Fruit fly (Drosophila melanogaster) whole organism, prepupa: Measurements from ENCODE around the gene CG5910.
A peak's percentile ranks its signal among the peaks of the same experiment; 100 is the strongest.
"Not testable (repeated sequence)": the region's sequence is repeated elsewhere in the genome, so short reads cannot be mapped to it uniquely, and the experiment has no call there.

Experiments
- CG10631 ChIP-seq: fragments of 200-800 bp; sonication (Bioruptor generic); optimal IDR thresholded peaks from 2 replicates; lab custom pipeline; 2016; ENCODE audit warnings: missing biosample characterization, missing genetic modification characterization
- CG10669 ChIP-seq: fragments of 200-800 bp; sonication (Bioruptor generic); optimal IDR thresholded peaks from 3 replicates; lab custom pipeline; 2018; ENCODE audit warnings: missing biosample characterization, mild to moderate bottlenecking, missing genetic modification characterization, moderate library complexity
- CG11294 ChIP-seq: fragments of 200-800 bp; sonication (Bioruptor generic); IDR thresholded peaks from 2 replicates; pipeline ENCODE4 v1.3.6; 2022; ENCODE audit warnings: missing biosample characterization, missing genetic modification characterization
- CG11762 ChIP-seq: fragments of 200-800 bp; sonication (Bioruptor generic); optimal IDR thresholded peaks from 3 replicates; lab custom pipeline; 2016; ENCODE audit warnings: missing biosample characterization, missing genetic modification characterization; ENCODE audit not compliant: insufficient read depth
- CG15336 ChIP-seq: fragments of 200-800 bp; sonication (Bioruptor generic); IDR thresholded peaks from 2 replicates; pipeline ENCODE4 v1.3.6; 2022; ENCODE audit warnings: missing biosample characterization, missing genetic modification characterization
- CG1621 ChIP-seq: fragments of 200-800 bp; sonication (Bioruptor generic); optimal IDR thresholded peaks from 3 replicates; lab custom pipeline; 2018; ENCODE audit warnings: missing biosample characterization, mild to moderate bottlenecking, missing genetic modification characterization
- CG34406 ChIP-seq: fragments of 200-800 bp; sonication (Bioruptor generic); optimal IDR thresholded peaks from 3 replicates; lab custom pipeline; 2016; ENCODE audit warnings: missing biosample characterization, missing genetic modification characterization
- CG6163 ChIP-seq: fragments of 200-800 bp; sonication (Bioruptor generic); IDR thresholded peaks from 3 replicates; pipeline ENCODE4 v1.3.6; 2022; ENCODE audit warnings: missing biosample characterization, missing genetic modification characterization
- CG6808 ChIP-seq: fragments of 200-800 bp; sonication (Bioruptor generic); optimal IDR thresholded peaks from 3 replicates; lab custom pipeline; 2017; ENCODE audit warnings: missing biosample characterization, missing genetic modification characterization, mild to moderate bottlenecking, moderate library complexity, missing genetic modification reagents
- CG6854 ChIP-seq: fragments of 200-800 bp; sonication (Bioruptor generic); optimal IDR thresholded peaks from 2 replicates; lab custom pipeline; 2017; ENCODE audit warnings: missing biosample characterization, mild to moderate bottlenecking, missing genetic modification characterization
- CG8119 ChIP-seq: fragments of 200-800 bp; sonication (Bioruptor generic); IDR thresholded peaks from 3 replicates; pipeline ENCODE4 v1.3.6; 2022; ENCODE audit warnings: missing biosample characterization, missing genetic modification characterization
- CG8319 ChIP-seq: fragments of 200-800 bp; sonication (Bioruptor generic); optimal IDR thresholded peaks from 3 replicates; lab custom pipeline; 2016; ENCODE audit warnings: missing biosample characterization, missing genetic modification characterization
- CG9139 ChIP-seq: fragments of 200-800 bp; sonication (Bioruptor generic); optimal IDR thresholded peaks from 3 replicates; lab custom pipeline; 2017; ENCODE audit warnings: missing biosample characterization, mild to moderate bottlenecking, missing genetic modification characterization
- Eip78C ChIP-seq: fragments of 200-800 bp; sonication (Bioruptor generic); peaks from one replicate; lab custom pipeline; 2016; ENCODE audit warnings: missing biosample characterization, missing genetic modification characterization
- Eip93F ChIP-seq: fragments of 200-800 bp; sonication (Bioruptor generic); optimal IDR thresholded peaks from 2 replicates; lab custom pipeline; 2016; ENCODE audit warnings: missing biosample characterization, mild to moderate bottlenecking, missing genetic modification characterization
- Hr38 ChIP-seq: sonication (Bioruptor generic); optimal IDR thresholded peaks from 2 replicates; lab custom pipeline; 2016; ENCODE audit warnings: missing biosample characterization, missing genetic modification characterization
- Hr39 ChIP-seq: fragments of 200-800 bp; sonication (Bioruptor generic); optimal IDR thresholded peaks from 2 replicates; lab custom pipeline; 2016; ENCODE audit warnings: missing biosample characterization, missing genetic modification characterization
- Met ChIP-seq: fragments of 200-800 bp; sonication (Bioruptor generic); optimal IDR thresholded peaks from 3 replicates; lab custom pipeline; 2016; ENCODE audit warnings: missing biosample characterization, missing genetic modification characterization
- Smox ChIP-seq: fragments of 200-800 bp; sonication (Bioruptor generic); optimal IDR thresholded peaks from 3 replicates; lab custom pipeline; 2016; ENCODE audit warnings: missing biosample characterization, missing genetic modification characterization
- Sox14 ChIP-seq: fragments of 200-800 bp; sonication (Bioruptor generic); optimal IDR thresholded peaks from 3 replicates; lab custom pipeline; 2016; ENCODE audit warnings: missing biosample characterization, missing genetic modification characterization
- Sox15 ChIP-seq: fragments of 200-800 bp; sonication (Bioruptor generic); optimal IDR thresholded peaks from 3 replicates; lab custom pipeline; 2016; ENCODE audit warnings: missing biosample characterization, missing genetic modification characterization
- achi ChIP-seq: fragments of 200-800 bp; sonication (Bioruptor generic); optimal IDR thresholded peaks from 3 replicates; lab custom pipeline; 2016; ENCODE audit warnings: missing biosample characterization, missing genetic modification characterization
- acj6 ChIP-seq: fragments of 200-800 bp; sonication (Bioruptor generic); optimal IDR thresholded peaks from 3 replicates; lab custom pipeline; 2016; ENCODE audit warnings: missing biosample characterization, missing genetic modification characterization
- cyc ChIP-seq: fragments of 200-800 bp; sonication (Bioruptor generic); optimal IDR thresholded peaks from 3 replicates; lab custom pipeline; 2016; ENCODE audit warnings: missing biosample characterization, missing genetic modification characterization
- fd59A ChIP-seq: fragments of 200-800 bp; sonication (Bioruptor generic); optimal IDR thresholded peaks from 2 replicates; lab custom pipeline; 2017; ENCODE audit warnings: missing biosample characterization, mild to moderate bottlenecking, missing genetic modification characterization, missing genetic modification reagents
- fkh ChIP-seq: fragments of 200-800 bp; sonication (Bioruptor generic); optimal IDR thresholded peaks from 3 replicates; lab custom pipeline; 2017; ENCODE audit warnings: missing biosample characterization, mild to moderate bottlenecking, missing genetic modification characterization, moderate library complexity
- pdm3 ChIP-seq: fragments of 200-800 bp; sonication (Bioruptor generic); optimal IDR thresholded peaks from 3 replicates; lab custom pipeline; 2016; ENCODE audit warnings: missing biosample characterization, missing genetic modification characterization
- salr ChIP-seq, 2 experiments: fragments of 200-800 bp; sonication (Bioruptor generic); optimal IDR thresholded peaks; 3 replicates each; lab custom pipeline; 2016 to 2018; ENCODE audit warnings: missing biosample characterization in 2 of 2, missing genetic modification characterization in 2 of 2, mild to moderate bottlenecking in 1 of 2
- spab ChIP-seq: fragments of 200-800 bp; sonication (Bioruptor generic); optimal IDR thresholded peaks from 2 replicates; lab custom pipeline; 2017; ENCODE audit warnings: missing biosample characterization, mild to moderate bottlenecking, missing genetic modification characterization, missing genetic modification reagents
- topi ChIP-seq: fragments of 200-800 bp; sonication (Bioruptor generic); optimal IDR thresholded peaks from 3 replicates; lab custom pipeline; 2016; ENCODE audit warnings: missing biosample characterization, missing genetic modification characterization
- vri ChIP-seq: fragments of 200-800 bp; sonication (Bioruptor generic); optimal IDR thresholded peaks from 3 replicates; lab custom pipeline; 2016; ENCODE audit warnings: missing biosample characterization, mild to moderate bottlenecking, missing genetic modification characterization

Gene CG5910

dm6 chr3L:20497124-20497996 is 55.1 kb downstream of the CG5910 start, which contains the start of gene CG32425 (continued):
- TF ChIP-seq CG34406 (no peak), CG10631 (GFP tag; lab: Kevin White, UChicago) (no peak), achi (GFP tag; lab: Kevin White, UChicago) (no peak), pdm3 (GFP tag; lab: Kevin White, UChicago) (no peak), CG6854 (GFP tag; lab: Kevin White, UChicago) (peak; percentile 54), Sox14 (GFP tag; lab: Kevin White, UChicago) (peak; percentile 8), Hr39 (no peak), Hr38 (GFP tag; lab: Kevin White, UChicago) (no peak), CG6808 (GFP tag; lab: Kevin White, UChicago) (peak; percentile 30), Met (GFP tag; lab: Kevin White, UChicago) (no peak), CG10669 (no peak), topi (no peak), fkh (GFP tag; lab: Kevin White, UChicago) (peak; percentile 47), salr (GFP tag; optimal IDR thresholded peaks at IDR 0.05; lab: Kevin White, UChicago) (no peak), cyc (no peak), CG15336 (no peak), CG6163 (GFP tag; lab: Robert Waterston, UW) (no peak), CG1621 (peak; percentile 94), CG11294 (no peak), vri (peak; percentile 88), CG8119 (GFP tag; lab: Robert Waterston, UW) (no peak)

dm6 chr3L:20498204-20498603 is 56.0 kb downstream of the CG5910 start:
- TF ChIP-seq Eip78C (GFP tag; lab: Kevin White, UChicago) (no peak), Hr39 (no peak), CG11762 (GFP tag; lab: Kevin White, UChicago) (no peak), CG8319 (no peak), CG10631 (GFP tag; lab: Kevin White, UChicago) (no peak), Sox15 (GFP tag; lab: Kevin White, UChicago) (no peak), acj6 (GFP tag; lab: Kevin White, UChicago) (no peak), spab (GFP tag; lab: Kevin White, UChicago) (no peak), CG6163 (GFP tag; lab: Robert Waterston, UW) (no peak), salr (GFP tag; optimal IDR thresholded peaks at IDR 0.05; lab: Kevin White, UChicago) (no peak), fd59A (no peak)

dm6 chr3L:20499536-20499935 is 57.3 kb downstream of the CG5910 start, which contains the start of gene CG18281:
Gene CG18281, plus strand, starts transcription at chr3L:20499836.
- TF ChIP-seq CG9139 (GFP tag; lab: Kevin White, UChicago); Smox (GFP tag; lab: Kevin White, UChicago); Eip93F: not testable (repeated sequence)
